Fruit fly (Drosophila melanogaster) whole organism, embryonic: Measurements from ENCODE around the gene CG8236.
A peak's percentile ranks its signal among the peaks of the same experiment; 100 is the strongest.

ENCODE experiments used
- ATbp ChIP-seq: fragments of 200-800 bp; sonication (Bioruptor generic); optimal IDR thresholded peaks from 2 replicates; lab custom pipeline; 2017; ENCODE audit warnings: missing biosample characterization, mild to moderate bottlenecking, missing genetic modification characterization, missing genetic modification reagents
- Ada2b ChIP-seq: fragments of 200-800 bp; sonication (Bioruptor generic); IDR thresholded peaks from 2 replicates; pipeline ENCODE4 v1.3.6; 2022; ENCODE audit warnings: missing biosample characterization, missing genetic modification characterization
- B-H1 ChIP-seq: fragments of 200-800 bp; sonication (Bioruptor generic); IDR thresholded peaks from 3 replicates; pipeline ENCODE4 v1.3.6; 2022; ENCODE audit warnings: missing biosample characterization, missing genetic modification characterization
- Bteb2 ChIP-seq: fragments of 200-800 bp; sonication (Bioruptor generic); optimal IDR thresholded peaks from 2 replicates; lab custom pipeline; 2016; ENCODE audit warnings: missing biosample characterization, missing genetic modification characterization
- CG10147 ChIP-seq: fragments of 200-800 bp; sonication (Bioruptor generic); optimal IDR thresholded peaks from 2 replicates; lab custom pipeline; 2019; ENCODE audit warnings: missing biosample characterization, mild to moderate bottlenecking, missing genetic modification characterization, moderate library complexity
- CG12219 ChIP-seq: fragments of 200-800 bp; sonication (Bioruptor generic); optimal IDR thresholded peaks from 3 replicates; lab custom pipeline; 2018; ENCODE audit warnings: missing biosample characterization, mild to moderate bottlenecking, missing genetic modification characterization
- CG13424 ChIP-seq: fragments of 200-800 bp; sonication (Bioruptor generic); optimal IDR thresholded peaks from 2 replicates; lab custom pipeline; 2019; ENCODE audit warnings: missing biosample characterization, mild to moderate bottlenecking, missing genetic modification characterization, moderate library complexity
- CG13624 ChIP-seq: fragments of 200-800 bp; sonication (Bioruptor generic); optimal IDR thresholded peaks from 2 replicates; lab custom pipeline; 2016; ENCODE audit warnings: missing biosample characterization, missing genetic modification characterization
- CG17802 ChIP-seq: fragments of 200-800 bp; sonication (Bioruptor generic); optimal IDR thresholded peaks from 2 replicates; lab custom pipeline; 2018; ENCODE audit warnings: missing biosample characterization, mild to moderate bottlenecking, missing genetic modification characterization, moderate library complexity
- CG1792 ChIP-seq: fragments of 200-800 bp; sonication (Bioruptor generic); optimal IDR thresholded peaks from 2 replicates; lab custom pipeline; 2016; ENCODE audit warnings: missing biosample characterization, missing genetic modification characterization
- CG18262 ChIP-seq: fragments of 200-800 bp; optimal IDR thresholded peaks from 3 replicates; lab custom pipeline; 2019; ENCODE audit warnings: missing biosample characterization, mild to moderate bottlenecking, missing genetic modification characterization, moderate library complexity
- CG18619 ChIP-seq: fragments of 200-800 bp; sonication (Bioruptor generic); optimal IDR thresholded peaks from 3 replicates; lab custom pipeline; 2017; ENCODE audit warnings: missing biosample characterization, mild to moderate bottlenecking, missing genetic modification characterization
- CG3281 ChIP-seq: fragments of 200-800 bp; sonication (Bioruptor generic); optimal IDR thresholded peaks from 3 replicates; lab custom pipeline; 2017; ENCODE audit warnings: missing biosample characterization, mild to moderate bottlenecking, missing genetic modification characterization
- CG34376 ChIP-seq: fragments of 200-800 bp; sonication (Bioruptor generic); optimal IDR thresholded peaks from 2 replicates; lab custom pipeline; 2018; ENCODE audit warnings: missing biosample characterization, mild to moderate bottlenecking, missing genetic modification characterization
- CG4282 ChIP-seq: fragments of 200-800 bp; sonication (Bioruptor generic); optimal IDR thresholded peaks from 2 replicates; lab custom pipeline; 2016; ENCODE audit warnings: missing biosample characterization, missing genetic modification characterization
- CG4617 ChIP-seq: fragments of 200-800 bp; sonication (Bioruptor generic); optimal IDR thresholded peaks from 3 replicates; lab custom pipeline; 2016; ENCODE audit warnings: missing biosample characterization, missing genetic modification characterization, borderline replicate concordance
- CG4730 ChIP-seq: fragments of 200-800 bp; sonication (Bioruptor generic); IDR thresholded peaks from 2 replicates; pipeline ENCODE4 v1.3.6; 2022; ENCODE audit warnings: missing biosample characterization, missing genetic modification characterization
- CG4820 ChIP-seq: fragments of 200-800 bp; sonication (Bioruptor generic); optimal IDR thresholded peaks from 3 replicates; lab custom pipeline; 2016; ENCODE audit warnings: missing biosample characterization, missing genetic modification characterization
- CG5245 ChIP-seq: fragments of 200-800 bp; sonication (Bioruptor generic); optimal IDR thresholded peaks from 3 replicates; lab custom pipeline; 2016; ENCODE audit warnings: missing biosample characterization, missing genetic modification characterization
- CG6254 ChIP-seq: fragments of 200-800 bp; sonication (Bioruptor generic); optimal IDR thresholded peaks from 3 replicates; lab custom pipeline; 2017; ENCODE audit warnings: mild to moderate bottlenecking, missing biosample characterization, missing genetic modification reagents, missing genetic modification characterization
- CG8290 ChIP-seq, 3 experiments: fragments of 200-800 bp; sonication (Bioruptor generic); optimal IDR thresholded peaks; 2 replicates each; lab custom pipeline; 2016 to 2019; ENCODE audit warnings: missing biosample characterization in 3 of 3, missing genetic modification characterization in 3 of 3, mild to moderate bottlenecking in 2 of 3, moderate library complexity in 1 of 3
- CG8359 ChIP-seq: fragments of 200-800 bp; sonication (Bioruptor generic); optimal IDR thresholded peaks from 2 replicates; lab custom pipeline; 2017; ENCODE audit warnings: missing biosample characterization, mild to moderate bottlenecking, missing genetic modification characterization, borderline replicate concordance
- CG9876 ChIP-seq: fragments of 200-800 bp; sonication (Bioruptor generic); optimal IDR thresholded peaks from 2 replicates; lab custom pipeline; 2016; ENCODE audit warnings: missing biosample characterization, missing genetic modification characterization
- D19B ChIP-seq: fragments of 200-800 bp; sonication (Bioruptor generic); optimal IDR thresholded peaks from 2 replicates; lab custom pipeline; 2017; ENCODE audit warnings: missing biosample characterization, mild to moderate bottlenecking, missing genetic modification characterization
- Dad ChIP-seq: fragments of 200-800 bp; sonication (Bioruptor generic); optimal IDR thresholded peaks from 3 replicates; lab custom pipeline; 2016; ENCODE audit warnings: missing biosample characterization, missing genetic modification characterization
- Dip3 ChIP-seq: fragments of 200-800 bp; sonication (Bioruptor generic); optimal IDR thresholded peaks from 3 replicates; lab custom pipeline; 2016; ENCODE audit warnings: missing biosample characterization, missing genetic modification characterization
- Elba2 ChIP-seq: fragments of 200-800 bp; sonication (Bioruptor generic); optimal IDR thresholded peaks from 3 replicates; lab custom pipeline; 2016; ENCODE audit warnings: missing biosample characterization, missing genetic modification characterization
- Kr ChIP-seq: fragments of 200-800 bp; sonication (Bioruptor generic); optimal IDR thresholded peaks from 2 replicates; lab custom pipeline; 2017; ENCODE audit warnings: missing biosample characterization, mild to moderate bottlenecking, missing genetic modification characterization
- Mes4 ChIP-seq: fragments of 200-800 bp; sonication (Bioruptor generic); optimal IDR thresholded peaks from 2 replicates; lab custom pipeline; 2016; ENCODE audit warnings: missing biosample characterization, missing genetic modification characterization
- Nf-YA ChIP-seq: fragments of 200-800 bp; sonication (Bioruptor generic); IDR thresholded peaks from 2 replicates; pipeline ENCODE4 v1.3.6; 2022; ENCODE audit warnings: missing biosample characterization, missing genetic modification characterization
- NfI ChIP-seq: fragments of 200-800 bp; sonication (Bioruptor generic); optimal IDR thresholded peaks from 3 replicates; lab custom pipeline; 2018; ENCODE audit warnings: missing biosample characterization, mild to moderate bottlenecking, missing genetic modification characterization, moderate library complexity
- Pdp1 ChIP-seq, 2 experiments: fragments of 200-800 bp; sonication (Bioruptor generic); optimal IDR thresholded peaks; 3 replicates each; lab custom pipeline; 2016; ENCODE audit warnings: missing biosample characterization in 2 of 2, missing genetic modification characterization in 2 of 2, mild to moderate bottlenecking in 1 of 2, moderate library complexity in 1 of 2
- Rfx ChIP-seq: fragments of 200-800 bp; sonication (Bioruptor generic); IDR thresholded peaks from 2 replicates; pipeline ENCODE4 v1.3.6; 2022; ENCODE audit warnings: missing biosample characterization, missing genetic modification characterization
- Xbp1 ChIP-seq: fragments of 200-800 bp; sonication (Bioruptor generic); optimal IDR thresholded peaks from 3 replicates; lab custom pipeline; 2016; ENCODE audit warnings: missing biosample characterization, mild to moderate bottlenecking, missing genetic modification characterization
- ac ChIP-seq: fragments of 200-800 bp; sonication (Bioruptor generic); optimal IDR thresholded peaks from 3 replicates; lab custom pipeline; 2017; ENCODE audit warnings: missing biosample characterization, mild to moderate bottlenecking, missing genetic modification characterization
- ara ChIP-seq: fragments of 200-800 bp; sonication (Bioruptor generic); IDR thresholded peaks from 2 replicates; pipeline ENCODE4 v1.3.6; 2022; ENCODE audit warnings: missing biosample characterization, missing genetic modification characterization
- chm ChIP-seq: fragments of 200-800 bp; sonication (Bioruptor generic); IDR thresholded peaks from 2 replicates; pipeline ENCODE4 v1.3.6; 2022; ENCODE audit warnings: missing biosample characterization, missing genetic modification characterization
- ci ChIP-seq: fragments of 200-800 bp; sonication (Bioruptor generic); IDR thresholded peaks from 3 replicates; pipeline ENCODE4 v1.3.6; 2022; ENCODE audit warnings: missing biosample characterization, missing genetic modification characterization
- dysf ChIP-seq: fragments of 200-800 bp; sonication (Bioruptor generic); IDR thresholded peaks from 3 replicates; pipeline ENCODE4 v1.3.6; 2022; ENCODE audit warnings: missing biosample characterization, missing genetic modification characterization
- esg ChIP-seq: fragments of 200-800 bp; sonication (Bioruptor generic); conservative IDR thresholded peaks from 2 replicates; pipeline ENCODE4 v1.3.6; 2022; ENCODE audit warnings: missing biosample characterization, missing genetic modification characterization
- insv ChIP-seq, 2 experiments: fragments of 200-800 bp; sonication (Bioruptor generic); optimal IDR thresholded peaks; 3 replicates each; lab custom pipeline; 2016 to 2018; ENCODE audit warnings: missing biosample characterization in 2 of 2, missing genetic modification characterization in 2 of 2
- kni ChIP-seq: fragments of 200-800 bp; sonication (Bioruptor generic); optimal IDR thresholded peaks from 3 replicates; lab custom pipeline; 2017; ENCODE audit warnings: mild to moderate bottlenecking, missing biosample characterization, missing genetic modification reagents, missing genetic modification characterization
- lola ChIP-seq, 3 experiments: fragments of >200 bp in 2 of 3; fragments of 200-800 bp in 1 of 3; sonication (Bioruptor generic) in 1 of 3; optimal IDR thresholded peaks; 2 replicates each; lab custom pipeline; 2017 to 2019; ENCODE audit warnings: missing biosample characterization in 3 of 3, missing genetic modification characterization in 3 of 3, mild to moderate bottlenecking in 1 of 3, moderate library complexity in 1 of 3
- oc ChIP-seq: fragments of 200-800 bp; sonication (Bioruptor generic); optimal IDR thresholded peaks from 2 replicates; lab custom pipeline; 2018; ENCODE audit warnings: missing biosample characterization, mild to moderate bottlenecking, missing genetic modification characterization, moderate library complexity
- odd ChIP-seq: fragments of 200-800 bp; sonication (Bioruptor generic); optimal IDR thresholded peaks from 2 replicates; lab custom pipeline; 2017; ENCODE audit warnings: missing biosample characterization, mild to moderate bottlenecking, missing genetic modification characterization
- sisA ChIP-seq: fragments of 200-800 bp; sonication (Bioruptor generic); IDR thresholded peaks from 2 replicates; pipeline ENCODE4 v1.3.6; 2022; ENCODE audit warnings: missing biosample characterization, missing genetic modification characterization
- ssp ChIP-seq: fragments of 200-800 bp; sonication (Bioruptor generic); IDR thresholded peaks from 2 replicates; pipeline ENCODE4 v1.3.6; 2022; ENCODE audit warnings: missing biosample characterization, missing genetic modification characterization
- stwl ChIP-seq: fragments of 200-800 bp; sonication (Bioruptor generic); optimal IDR thresholded peaks from 3 replicates; lab custom pipeline; 2018; ENCODE audit warnings: missing biosample characterization, mild to moderate bottlenecking, missing genetic modification characterization, moderate library complexity
- sug ChIP-seq: fragments of 200-800 bp; optimal IDR thresholded peaks from 2 replicates; lab custom pipeline; 2019; ENCODE audit warnings: missing biosample characterization, mild to moderate bottlenecking, missing genetic modification characterization, moderate library complexity
- unpg ChIP-seq: fragments of 200-800 bp; sonication (Bioruptor generic); optimal IDR thresholded peaks from 3 replicates; lab custom pipeline; 2018; ENCODE audit warnings: missing biosample characterization, mild to moderate bottlenecking, missing genetic modification characterization, moderate library complexity

The CG8236 gene

dm6 chr3R:8784788-8785187 is 15.6 kb downstream of the CG8236 start (continued):
- TF ChIP-seq Rfx (GFP tag; lab: Robert Waterston, UW) (peak; percentile 84), CG18619 (GFP tag; lab: Kevin White, UChicago) (peak; percentile 8), CG10147 (GFP tag; lab: Kevin White, UChicago) (no peak), lola (GFP tag; optimal IDR thresholded peaks at IDR 0.05; lab: Kevin White, UChicago) (no peak), odd (GFP tag; lab: Kevin White, UChicago) (no peak), CG4617 (GFP tag; lab: Kevin White, UChicago) (no peak), Nf-YA (GFP tag; lab: Robert Waterston, UW) (no peak), Elba2 (GFP tag; lab: Kevin White, UChicago) (no peak), CG4282 (GFP tag; lab: Kevin White, UChicago) (no peak), CG3281 (GFP tag; lab: Kevin White, UChicago) (no peak), CG12219 (GFP tag; lab: Kevin White, UChicago) (peak; percentile 48), Dad (GFP tag; lab: Kevin White, UChicago) (peak; percentile 23), CG9876 (GFP tag; lab: Kevin White, UChicago) (no peak), CG8290 (GFP tag; optimal IDR thresholded peaks at IDR 0.05; lab: Kevin White, UChicago) (no peak), CG8290 (tag; optimal IDR thresholded peaks at IDR 0.05; lab: Kevin White, UChicago) (no peak), Dip3 (GFP tag; lab: Kevin White, UChicago) (peak; percentile 43), Mes4 (no peak), sug (no peak), CG18262 (tag; lab: Kevin White, UChicago) (no peak), CG4730 (GFP tag; lab: Robert Waterston, UW) (peak; percentile 37; the same call in 1 of the 2 replicates), CG1792 (GFP tag; lab: Kevin White, UChicago) (no peak), Ada2b (peak; percentile 77), ATbp (GFP tag; lab: Kevin White, UChicago) (peak; percentile 12), sisA (GFP tag; lab: Robert Waterston, UW) (peak; percentile 50), ci (GFP tag; lab: Robert Waterston, UW) (peak; percentile 77), dysf (GFP tag; lab: Robert Waterston, UW) (peak; percentile 80), unpg (GFP tag; lab: Kevin White, UChicago) (no peak), chm (GFP tag; lab: Robert Waterston, UW) (peak; percentile 62; the same call in 1 of the 2 replicates), ssp (GFP tag; lab: Robert Waterston, UW) (no peak), B-H1 (GFP tag; lab: Robert Waterston, UW) (peak; percentile 47; the same call in 2 of the 3 replicates), CG4820 (no peak), insv (GFP tag; optimal IDR thresholded peaks at IDR 0.05; lab: Kevin White, UChicago) (no peak), CG8359 (no peak), D19B (GFP tag; lab: Kevin White, UChicago) (peak; percentile 89), ac (no peak), ara (0 out of 2 replicates have a peak, but pooled peaks have one; percentile 27), esg (GFP tag; lab: Robert Waterston, UW) (peak; percentile 58), oc (tag; lab: Kevin White, UChicago) (no peak), CG34376 (GFP tag; lab: Kevin White, UChicago) (no peak), CG6254 (GFP tag; lab: Kevin White, UChicago) (no peak), CG13624 (GFP tag; lab: Kevin White, UChicago) (no peak), Xbp1 (GFP tag; lab: Kevin White, UChicago) (peak; percentile 59), kni (GFP tag; lab: Kevin White, UChicago) (no peak), CG13424 (peak; percentile 58), NfI (GFP tag; lab: Kevin White, UChicago) (peak; percentile 22), Bteb2 (no peak), stwl (tag; lab: Kevin White, UChicago) (no peak), Pdp1 (GFP tag; optimal IDR thresholded peaks at IDR 0.05; lab: Kevin White, UChicago) (peak in 1 of 2 experiments; percentile 53), CG17802 (tag; lab: Kevin White, UChicago) (no peak), Kr (GFP tag; lab: Kevin White, UChicago) (no peak), CG5245 (GFP tag; lab: Kevin White, UChicago) (no peak)
